Fruit fly (Drosophila melanogaster) whole organism, embryonic: ENCODE data around the gene TfIIA-S.

Experiments
- Dad ChIP-seq: fragments of 200-800 bp; sonication (Bioruptor generic); optimal IDR thresholded peaks from 3 replicates; lab custom pipeline; 2016; ENCODE audit warnings: missing biosample characterization, missing genetic modification characterization
- Dll ChIP-seq: fragments of 200-800 bp; sonication (Bioruptor generic); IDR thresholded peaks from 4 replicates; pipeline ENCODE4 v1.3.6; 2022; ENCODE audit warnings: missing biosample characterization, missing genetic modification characterization; ENCODE audit not compliant: partially characterized antibody
- HHEX ChIP-seq: fragments of 200-800 bp; sonication (Bioruptor generic); optimal IDR thresholded peaks from 3 replicates; lab custom pipeline; 2017; ENCODE audit warnings: missing biosample characterization, mild to moderate bottlenecking, missing genetic modification characterization, missing genetic modification reagents
- HmgZ ChIP-seq: fragments of 200-800 bp; sonication (Bioruptor generic); optimal IDR thresholded peaks from 2 replicates; lab custom pipeline; 2018; ENCODE audit warnings: missing biosample characterization, mild to moderate bottlenecking, missing genetic modification characterization
- fd96Cb ChIP-seq: fragments of 200-800 bp; sonication (Bioruptor generic); optimal IDR thresholded peaks from 2 replicates; lab custom pipeline; 2018; ENCODE audit warnings: missing biosample characterization, mild to moderate bottlenecking, missing genetic modification characterization, moderate library complexity
- vnd ChIP-seq: fragments of 200-800 bp; sonication (Bioruptor generic); IDR thresholded peaks from 3 replicates; pipeline ENCODE4 v1.3.6; 2022; ENCODE audit warnings: missing biosample characterization, missing genetic modification characterization; ENCODE audit not compliant: partially characterized antibody

DNA sequence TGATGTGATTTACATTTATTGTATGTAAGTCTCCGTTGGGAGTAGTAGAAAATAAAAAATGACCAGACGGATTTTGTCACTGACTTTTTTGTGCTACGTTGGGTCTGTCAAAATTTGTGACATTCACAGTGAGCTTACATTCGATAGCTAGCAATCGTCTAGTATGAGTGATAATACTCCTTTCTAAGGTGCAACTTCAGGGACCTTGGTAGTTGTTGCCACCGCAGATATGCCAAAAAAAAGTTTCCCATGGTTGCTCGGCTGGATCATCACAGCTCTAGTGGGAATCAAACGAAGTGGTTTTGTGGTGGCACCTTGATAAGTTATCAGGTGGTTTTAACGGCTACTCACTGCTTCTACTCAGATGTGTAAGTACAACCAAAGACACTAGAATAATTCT lies 2.6 kb upstream of the TfIIA-S start, which contains the start of gene tbrd-1:
- TF ChIP-seq Dll = no peak
- TF ChIP-seq fd96Cb = no peak
- no peak for TF ChIP-seq Dad (GFP tag; lab: Kevin White, UChicago)
- no peak for TF ChIP-seq HHEX (GFP tag; lab: Kevin White, UChicago)
- no peak for TF ChIP-seq HmgZ (tag; lab: Kevin White, UChicago)
- no peak for TF ChIP-seq vnd (GFP tag; lab: Robert Waterston, UW)
